Worm (Caenorhabditis elegans) whole organism, L4 larva: ENCODE data around the gene W02G9.4.

Source experiments
- F26F4.8 ChIP-seq: fragments of 200-800 bp; sonication (Bioruptor generic); conservative IDR thresholded peaks from 2 replicates; pipeline ENCODE4 v1.3.6; 2022; ENCODE audit warnings: missing genetic modification characterization, missing compliant biosample characterization
- F44E2.7 ChIP-seq: fragments of 200-800 bp; sonication (Bioruptor generic); IDR thresholded peaks from 2 replicates; pipeline ENCODE4 v2.1.2; 2022; ENCODE audit warnings: missing genetic modification characterization, missing compliant biosample characterization
- F49E8.2 ChIP-seq: sonication (generic microtip); optimal IDR thresholded peaks from 2 replicates; lab custom pipeline; 2016; ENCODE audit warnings: missing compliant biosample characterization, mild to moderate bottlenecking, missing genetic modification characterization, borderline replicate concordance
- T20F7.1 ChIP-seq: fragments of 200-800 bp; sonication (Bioruptor generic); optimal IDR thresholded peaks from 2 replicates; lab custom pipeline; 2018; ENCODE audit warnings: mild to moderate bottlenecking, missing genetic modification characterization, missing compliant biosample characterization
- T26A8.4 ChIP-seq: fragments of 200-800 bp; sonication (Bioruptor generic); IDR thresholded peaks from 2 replicates; pipeline ENCODE4 v1.3.6; 2022; ENCODE audit warnings: missing genetic modification characterization, missing compliant biosample characterization
- Y105C5A.15 ChIP-seq: fragments of 200-800 bp; sonication (Bioruptor generic); IDR thresholded peaks from 2 replicates; pipeline ENCODE4 v1.3.6; 2022; ENCODE audit warnings: missing genetic modification characterization, missing compliant biosample characterization
- ZK337.2 ChIP-seq: fragments of 200-800 bp; sonication (Bioruptor generic); IDR thresholded peaks from 2 replicates; pipeline ENCODE4 v1.3.6; 2022; ENCODE audit warnings: missing genetic modification reagents, missing genetic modification characterization, missing compliant biosample characterization
- ZK546.5 ChIP-seq, 2 experiments: sonication (generic microtip); optimal IDR thresholded peaks; 2 replicates each; lab custom pipeline; 2017; ENCODE audit warnings: missing biosample characterization in 2 of 2, missing genetic modification characterization in 2 of 2
- aha-1 ChIP-seq: fragments of 150-350 bp; peaks from one replicate; lab custom pipeline; 2014; ENCODE audit warnings: missing biosample characterization, missing genetic modification characterization
- ceh-20 ChIP-seq: fragments of 200-800 bp; sonication (Bioruptor generic); IDR thresholded peaks from 2 replicates; pipeline ENCODE4 v1.3.6; 2022; ENCODE audit warnings: missing genetic modification reagents, missing genetic modification characterization, missing compliant biosample characterization
- ceh-32 ChIP-seq: sonication (generic microtip); optimal IDR thresholded peaks from 2 replicates; lab custom pipeline; 2016; ENCODE audit warnings: mild to moderate bottlenecking, missing genetic modification characterization, missing compliant biosample characterization; ENCODE audit not compliant: poor library complexity
- dmd-6 ChIP-seq: fragments of 200-800 bp; sonication (Bioruptor generic); IDR thresholded peaks from 2 replicates; pipeline ENCODE4 v1.3.6; 2022; ENCODE audit warnings: missing genetic modification reagents, missing genetic modification characterization, missing compliant biosample characterization
- dpl-1 ChIP-seq: fragments of 150-350 bp; optimal IDR thresholded peaks from 2 replicates; lab custom pipeline; 2014; ENCODE audit warnings: missing biosample characterization, missing genetic modification reagents, missing genetic modification characterization
- dve-1 ChIP-seq: sonication (generic microtip); optimal IDR thresholded peaks from 2 replicates; lab custom pipeline; 2017; ENCODE audit warnings: antibody characterized with exemption, mild to moderate bottlenecking, missing genetic modification characterization, missing compliant biosample characterization; ENCODE audit not compliant: insufficient read depth
- egl-43 ChIP-seq: fragments of 200-800 bp; sonication (Bioruptor generic); IDR thresholded peaks from 2 replicates; pipeline ENCODE4 v1.3.6; 2022; ENCODE audit warnings: missing genetic modification reagents, missing genetic modification characterization, missing compliant biosample characterization
- hif-1 ChIP-seq, 2 experiments: sonication (generic microtip); optimal IDR thresholded peaks; 2 replicates each; lab custom pipeline; 2016 to 2017; ENCODE audit warnings: missing compliant biosample characterization in 2 of 2, missing genetic modification characterization in 2 of 2, missing genetic modification reagents in 2 of 2, missing genotype in 2 of 2, mild to moderate bottlenecking in 1 of 2
- hlh-11 ChIP-seq: fragments of 200-800 bp; sonication (Bioruptor generic); optimal IDR thresholded peaks from 2 replicates; lab custom pipeline; 2018; ENCODE audit warnings: mild to moderate bottlenecking, missing genetic modification characterization, missing compliant biosample characterization
- hmg-1.1 ChIP-seq: fragments of 200-800 bp; sonication (Bioruptor generic); IDR thresholded peaks from 2 replicates; pipeline ENCODE4 v1.3.6; 2022; ENCODE audit warnings: missing genetic modification reagents, missing genetic modification characterization, missing compliant biosample characterization
- lim-7 ChIP-seq: fragments of 200-800 bp; sonication (Bioruptor generic); IDR thresholded peaks from 2 replicates; pipeline ENCODE4 v1.3.6; 2022; ENCODE audit warnings: missing genetic modification characterization, missing compliant biosample characterization
- lin-1 ChIP-seq: fragments of 200-800 bp; sonication (Bioruptor generic); IDR thresholded peaks from 2 replicates; pipeline ENCODE4 v1.3.6; 2022; ENCODE audit warnings: missing genetic modification reagents, missing genetic modification characterization, missing compliant biosample characterization
- lin-13 ChIP-seq: fragments of 150-350 bp; optimal IDR thresholded peaks from 2 replicates; lab custom pipeline; 2014; ENCODE audit warnings: missing biosample characterization, missing genetic modification reagents, missing genetic modification characterization
- lin-38 ChIP-seq: fragments of 200-800 bp; sonication (Bioruptor generic); IDR thresholded peaks from 2 replicates; pipeline ENCODE4 v1.3.6; 2022; ENCODE audit warnings: missing genetic modification reagents, missing genetic modification characterization, missing compliant biosample characterization
- mdt-29 ChIP-seq: fragments of 200-800 bp; sonication (Bioruptor generic); IDR thresholded peaks from 2 replicates; pipeline ENCODE4 v1.3.6; 2022; ENCODE audit warnings: missing genetic modification reagents, missing genetic modification characterization, missing compliant biosample characterization
- mep-1 ChIP-seq: fragments of 150-350 bp; sonication (generic microtip); optimal IDR thresholded peaks from 3 replicates; lab custom pipeline; 2014; ENCODE audit warnings: missing biosample characterization, missing genetic modification characterization
- mes-2 ChIP-seq: sonication (generic microtip); optimal IDR thresholded peaks from 2 replicates; lab custom pipeline; 2016; ENCODE audit warnings: missing genotype, mild to moderate bottlenecking, missing genetic modification characterization, missing compliant biosample characterization; ENCODE audit not compliant: poor library complexity, severe bottlenecking
- mxl-2 ChIP-seq: fragments of 200-800 bp; sonication (Bioruptor generic); conservative IDR thresholded peaks from 2 replicates; pipeline ENCODE4 v1.3.6; 2022; ENCODE audit warnings: missing genetic modification reagents, missing genetic modification characterization, missing compliant biosample characterization
- mxl-3 ChIP-seq: fragments of 200-800 bp; sonication (Bioruptor generic); optimal IDR thresholded peaks from 2 replicates; lab custom pipeline; 2018; ENCODE audit warnings: mild to moderate bottlenecking, missing genetic modification characterization, missing compliant biosample characterization
- nhr-10 ChIP-seq: fragments of 150-350 bp; optimal IDR thresholded peaks from 2 replicates; lab custom pipeline; 2014; ENCODE audit warnings: missing biosample characterization, missing genetic modification characterization
- nhr-102 ChIP-seq: sonication (generic microtip); optimal IDR thresholded peaks from 2 replicates; lab custom pipeline; 2016; ENCODE audit warnings: mild to moderate bottlenecking, missing genetic modification characterization, moderate library complexity, missing compliant biosample characterization
- nhr-11 ChIP-seq: fragments of 150-350 bp; optimal IDR thresholded peaks from 2 replicates; lab custom pipeline; 2014; ENCODE audit warnings: missing biosample characterization, missing genetic modification characterization
- nhr-237 ChIP-seq: sonication (generic microtip); optimal IDR thresholded peaks from 2 replicates; lab custom pipeline; 2017; ENCODE audit warnings: missing biosample characterization, missing genetic modification characterization
- nhr-41 ChIP-seq: fragments of 200-800 bp; sonication (Bioruptor generic); IDR thresholded peaks from 2 replicates; pipeline ENCODE4 v1.3.6; 2022; ENCODE audit warnings: missing genetic modification reagents, missing genetic modification characterization, missing compliant biosample characterization
- nhr-42 ChIP-seq: fragments of 200-800 bp; sonication (Bioruptor generic); IDR thresholded peaks from 2 replicates; pipeline ENCODE4 v1.3.6; 2022; ENCODE audit warnings: missing genetic modification characterization, missing compliant biosample characterization
- nhr-76 ChIP-seq: fragments of 150-350 bp; optimal IDR thresholded peaks from 2 replicates; lab custom pipeline; 2014; ENCODE audit warnings: missing biosample characterization, missing genetic modification characterization
- pha-4 ChIP-seq, 2 experiments: fragments of 150-350 bp in 1 of 2; fragments of 200-800 bp in 1 of 2; sonication (Bioruptor generic) in 1 of 2; IDR thresholded peaks in 1 of 2; optimal IDR thresholded peaks in 1 of 2; 2 replicates each; pipeline versions ENCODE4 v1.3.6 to Lab custom; 2014 to 2022; ENCODE audit warnings: missing genetic modification characterization in 2 of 2, missing genetic modification reagents in 2 of 2, missing biosample characterization in 1 of 2, missing compliant biosample characterization in 1 of 2
- sdz-12 ChIP-seq: fragments of 200-800 bp; sonication (Bioruptor generic); optimal IDR thresholded peaks from 2 replicates; lab custom pipeline; 2018; ENCODE audit warnings: mild to moderate bottlenecking, missing genetic modification characterization, missing compliant biosample characterization
- set-16 ChIP-seq: fragments of 200-800 bp; sonication (Bioruptor generic); IDR thresholded peaks from 2 replicates; pipeline ENCODE4 v1.3.6; 2022; ENCODE audit warnings: missing genetic modification reagents, missing genetic modification characterization, missing compliant biosample characterization
- snpc-1.2 ChIP-seq: fragments of 200-800 bp; sonication (Bioruptor generic); IDR thresholded peaks from 2 replicates; pipeline ENCODE4 v1.3.6; 2022; ENCODE audit warnings: missing genetic modification reagents, missing genetic modification characterization, missing compliant biosample characterization
- spr-1 ChIP-seq: sonication (generic microtip); optimal IDR thresholded peaks from 2 replicates; lab custom pipeline; 2016; ENCODE audit warnings: mild to moderate bottlenecking, missing genetic modification characterization, missing compliant biosample characterization
- tra-1 ChIP-seq: fragments of 200-800 bp; sonication (Bioruptor generic); IDR thresholded peaks from 2 replicates; pipeline ENCODE4 v1.3.6; 2022; ENCODE audit warnings: missing genetic modification reagents, missing genetic modification characterization, missing compliant biosample characterization
- unc-130 ChIP-seq: sonication (generic microtip); optimal IDR thresholded peaks from 2 replicates; lab custom pipeline; 2016; ENCODE audit warnings: missing genetic modification reagents, missing genetic modification characterization, missing compliant biosample characterization
- unc-62 ChIP-seq, 3 experiments: fragments of 150-350 bp in 1 of 3; sonication (generic microtip); optimal IDR thresholded peaks in 2 of 3; peaks in 1 of 3; 1 replicate in 1 of 3; 2 replicates in 2 of 3; lab custom pipeline; 2014 to 2017; ENCODE audit warnings: missing biosample characterization in 3 of 3, missing genetic modification characterization in 3 of 3, missing genetic modification reagents in 3 of 3, missing genotype in 1 of 3
- vab-7 ChIP-seq: fragments of 200-800 bp; sonication (Bioruptor generic); IDR thresholded peaks from 2 replicates; pipeline ENCODE4 v1.3.6; 2022; ENCODE audit warnings: missing genetic modification reagents, missing genetic modification characterization, missing compliant biosample characterization
- zag-1 ChIP-seq: fragments of 150-350 bp; optimal IDR thresholded peaks from 2 replicates; lab custom pipeline; 2014; ENCODE audit warnings: missing biosample characterization, missing genetic modification characterization
- zfp-2 ChIP-seq: sonication (generic microtip); optimal IDR thresholded peaks from 2 replicates; lab custom pipeline; 2016; ENCODE audit warnings: mild to moderate bottlenecking, missing genetic modification characterization, missing compliant biosample characterization
- zfp-3 ChIP-seq: fragments of 200-800 bp; sonication (Bioruptor generic); conservative IDR thresholded peaks from 2 replicates; pipeline ENCODE4 v1.3.6; 2022; ENCODE audit warnings: missing genetic modification reagents, missing genetic modification characterization, missing compliant biosample characterization

W02G9.4 gene

ce11 chrV:2698826-2699225 lies 32.1 kb downstream of the W02G9.4 start, which contains the start of gene nuo-5:
nuo-5 (plus strand) TSS chrV:2698972.
- TF ChIP-seq nhr-11 (tag; lab: Kevin White, UChicago) (no peak), lin-1 (GFP tag; lab: Robert Waterston, UW) (no peak), lin-13 (no peak), ceh-32 (tag; lab: Kevin White, UChicago) (no peak), zfp-2 (no peak), ZK546.5 (tag; optimal IDR thresholded peaks at IDR 0.05; lab: Kevin White, UChicago) (no peak), mdt-29 (GFP tag; lab: Robert Waterston, UW) (no peak), ceh-20 (GFP tag; lab: Robert Waterston, UW) (no peak), zag-1 (no peak), dmd-6 (no peak), pha-4 (GFP tag; IDR thresholded peaks at IDR 0.05; lab: Robert Waterston, UW) (0 out of 2 replicates have a peak, but pooled peaks have one; percentile 27), pha-4 (tag; optimal IDR thresholded peaks at IDR 0.05; lab: Kevin White, UChicago) (no peak), dpl-1 (no peak), tra-1 (GFP tag; lab: Robert Waterston, UW) (no peak), mxl-3 (no peak), F26F4.8 (GFP tag; lab: Robert Waterston, UW) (no peak), unc-62 (GFP tag; optimal IDR thresholded peaks at IDR 0.05 in 1 of 2; lab: Kevin White, UChicago) (peak in 1 of 2 experiments; percentile 61), unc-62 (tag; optimal IDR thresholded peaks at IDR 0.05; lab: Kevin White, UChicago) (no peak), hlh-11 (tag; lab: Kevin White, UChicago) (no peak), nhr-237 (tag; lab: Kevin White, UChicago) (no peak), T26A8.4 (no peak), lin-38 (0 out of 2 replicates have a peak, but pooled peaks have one; percentile 18)

DNA sequence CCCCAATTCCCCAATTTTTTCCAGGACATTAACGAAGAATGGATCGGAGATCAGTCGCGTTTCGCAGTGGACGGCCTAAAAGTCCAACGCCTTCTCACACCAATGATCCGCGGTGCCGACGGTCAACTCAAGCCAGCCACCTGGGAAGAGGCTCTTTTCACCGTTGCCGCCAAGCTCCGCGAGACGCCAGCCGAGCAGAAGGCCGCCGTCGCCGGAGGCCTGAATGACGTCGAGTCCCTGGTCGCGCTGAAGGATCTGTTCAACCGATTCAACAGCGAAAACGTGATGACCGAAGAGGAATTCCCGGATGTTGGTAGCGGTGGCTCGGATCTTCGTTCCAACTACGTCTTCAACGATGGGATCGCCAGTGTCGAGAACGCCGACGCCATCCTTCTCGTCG lies 36.2 kb downstream of the W02G9.4 start:
- TF ChIP-seq nhr-42 (no peak), unc-130 (GFP tag; lab: Kevin White, UChicago) (no peak), unc-62 (GFP tag; optimal IDR thresholded peaks at IDR 0.05 in 1 of 2; lab: Kevin White, UChicago) (peak in 1 of 2 experiments; percentile 88), unc-62 (tag; optimal IDR thresholded peaks at IDR 0.05; lab: Kevin White, UChicago) (no peak), hlh-11 (tag; lab: Kevin White, UChicago) (no peak), set-16 (GFP tag; lab: Robert Waterston, UW) (peak; percentile 82), dpl-1 (no peak), snpc-1.2 (no peak), mdt-29 (GFP tag; lab: Robert Waterston, UW) (0 out of 2 replicates have a peak, but pooled peaks have one; percentile 9), lin-1 (GFP tag; lab: Robert Waterston, UW) (no peak), F49E8.2 (no peak)

DNA sequence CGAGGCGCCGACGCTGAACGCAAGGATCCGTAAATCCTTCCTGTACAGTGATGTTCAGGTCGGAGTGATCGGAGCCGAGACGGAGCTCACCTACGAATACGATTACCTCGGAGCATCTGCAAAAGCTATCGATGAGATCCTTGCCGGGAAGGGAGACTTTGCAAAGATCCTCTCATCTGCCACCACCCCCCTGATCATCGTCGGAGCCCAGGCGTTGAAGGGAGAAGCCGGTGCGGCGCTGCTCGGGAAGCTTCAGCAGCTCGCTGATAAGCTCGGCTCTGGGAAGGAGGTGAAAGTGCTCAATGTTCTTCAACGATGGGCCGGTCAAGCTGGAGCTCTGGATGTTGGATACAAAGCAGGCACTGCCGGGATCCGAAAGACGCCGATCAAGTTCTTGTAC lies 36.6 kb downstream of the W02G9.4 start:
- TF ChIP-seq hif-1 (tag; optimal IDR thresholded peaks at IDR 0.05; lab: Kevin White, UChicago) (no peak), mxl-2 (GFP tag; lab: Robert Waterston, UW) (no peak), tra-1 (GFP tag; lab: Robert Waterston, UW) (no peak), Y105C5A.15 (GFP tag; lab: Robert Waterston, UW) (no peak), aha-1 (peak; percentile 90), mes-2 (tag; lab: Kevin White, UChicago) (no peak), F44E2.7 (GFP tag; lab: Robert Waterston, UW) (0 out of 2 replicates have a peak, but pooled peaks have one; percentile 13), egl-43 (0 out of 2 replicates have a peak, but pooled peaks have one; percentile 24), vab-7 (GFP tag; lab: Robert Waterston, UW) (no peak), T20F7.1 (GFP tag; lab: Kevin White, UChicago) (no peak), hmg-1.1 (GFP tag; lab: Robert Waterston, UW) (no peak), nhr-11 (tag; lab: Kevin White, UChicago) (no peak), lin-13 (no peak), ZK337.2 (GFP tag; lab: Robert Waterston, UW) (no peak), nhr-41 (no peak), unc-62 (GFP tag; optimal IDR thresholded peaks at IDR 0.05 in 1 of 2; lab: Kevin White, UChicago) (no peak), unc-62 (tag; optimal IDR thresholded peaks at IDR 0.05; lab: Kevin White, UChicago) (no peak), zfp-3 (no peak), nhr-10 (no peak), F26F4.8 (GFP tag; lab: Robert Waterston, UW) (no peak), mep-1 (tag; lab: Kevin White, UChicago) (no peak), dve-1 (tag; lab: Kevin White, UChicago) (no peak), nhr-102 (no peak), spr-1 (tag; lab: Kevin White, UChicago) (no peak), sdz-12 (GFP tag; lab: Kevin White, UChicago) (peak; percentile 38), lim-7 (GFP tag; lab: Robert Waterston, UW) (no peak), nhr-76 (tag; lab: Kevin White, UChicago) (no peak)
